Fruit fly (Drosophila melanogaster) whole organism: Measurements from ENCODE around the gene Acyp.

Source experiments
- CG8478 ChIP-seq: fragments of >200 bp; optimal IDR thresholded peaks from 2 replicates; lab custom pipeline; 2018; ENCODE audit warnings: inconsistent platforms
- Dll ChIP-seq: fragments of >200 bp; optimal IDR thresholded peaks from 2 replicates; lab custom pipeline; 2017
- EcR ChIP-seq, 2 experiments: fragments of >200 bp; optimal IDR thresholded peaks; 2 replicates each; lab custom pipeline; 2017; ENCODE audit warnings: missing biosample characterization in 2 of 2, missing genetic modification characterization in 2 of 2, missing genetic modification reagents in 2 of 2
- pan ChIP-seq: fragments of >200 bp; optimal IDR thresholded peaks from 2 replicates; lab custom pipeline; 2017
- psq ChIP-seq: fragments of >200 bp; optimal IDR thresholded peaks from 2 replicates; lab custom pipeline; 2017
- usp ChIP-seq: fragments of >200 bp; optimal IDR thresholded peaks from 2 replicates; lab custom pipeline; 2017; ENCODE audit warnings: missing biosample characterization, missing genetic modification characterization, mixed read lengths

The Acyp gene

DNA sequence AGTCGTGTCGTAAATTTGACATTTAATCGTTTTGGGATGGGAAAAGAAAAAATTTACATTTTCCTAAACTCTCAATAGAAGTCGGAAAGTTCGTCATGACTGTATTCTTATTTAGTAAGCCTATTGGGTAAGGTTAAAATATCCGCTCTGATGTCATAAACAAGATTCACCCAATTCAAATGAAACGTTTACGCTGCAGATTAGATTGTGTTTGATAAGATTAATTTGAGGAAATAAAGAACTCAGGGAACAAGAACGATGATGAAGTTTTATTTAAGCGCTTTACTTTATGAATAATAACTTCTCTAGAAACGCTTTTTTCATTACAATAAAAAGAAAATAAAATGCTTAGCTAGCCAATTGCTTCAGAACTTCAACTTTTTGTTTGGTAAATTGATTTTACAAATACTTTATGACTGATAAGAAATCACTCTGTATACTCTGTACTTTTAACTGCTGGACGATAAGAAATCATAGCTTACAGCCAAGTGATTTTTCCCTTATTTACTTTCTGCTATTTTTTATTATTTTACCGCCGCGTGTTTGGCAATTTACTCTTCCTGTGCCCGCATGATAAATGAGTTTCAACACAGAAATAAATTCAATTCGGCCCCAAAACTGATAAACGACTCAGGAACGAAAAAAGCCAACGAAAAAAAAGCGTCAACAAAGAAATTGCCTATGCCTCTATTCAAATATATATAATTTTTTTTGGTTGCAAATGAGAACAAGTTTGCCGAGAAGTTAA is 25.4 kb upstream of the Acyp start:
- no peak for TF ChIP-seq psq
- no peak for TF ChIP-seq usp (GFP tag; lab: Kevin White, UChicago)
- no peak for TF ChIP-seq pan
- no peak for TF ChIP-seq Dll (lab: Kevin White, UChicago)
- TF ChIP-seq EcR (GFP tag; optimal IDR thresholded peaks at IDR 0.05; lab: Kevin White, UChicago) = no peak
- TF ChIP-seq CG8478 (lab: Kevin White, UChicago) = no peak

DNA sequence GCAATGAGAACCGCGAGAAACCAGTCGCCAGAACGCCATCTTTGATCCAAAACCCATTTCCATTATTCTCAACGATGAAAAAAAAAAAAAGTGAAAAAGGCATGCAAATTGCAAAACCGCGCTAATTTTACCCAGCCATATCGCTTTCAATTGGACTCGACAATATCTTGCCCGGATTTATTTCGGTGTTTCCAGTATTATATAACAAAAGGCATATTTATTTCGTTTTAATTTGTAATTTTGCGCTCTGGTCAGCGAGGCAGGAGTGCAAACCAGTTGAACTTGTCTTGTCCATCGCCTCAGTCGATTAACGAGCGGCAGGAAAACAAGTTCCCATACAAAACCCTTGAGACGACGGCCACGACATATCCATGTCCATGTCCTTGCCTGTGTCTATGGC is 21.9 kb upstream of the Acyp start:
- no peak for TF ChIP-seq psq
- TF ChIP-seq EcR (GFP tag; optimal IDR thresholded peaks at IDR 0.05; lab: Kevin White, UChicago) = no peak
- no peak for TF ChIP-seq CG8478 (lab: Kevin White, UChicago)
- TF ChIP-seq pan = no peak
- TF ChIP-seq Dll (lab: Kevin White, UChicago) = no peak
- TF ChIP-seq usp (GFP tag; lab: Kevin White, UChicago) = no peak

dm6 chr2L:13892826-13893225 is 19.1 kb upstream of the Acyp start:
- TF ChIP-seq psq = no peak
- TF ChIP-seq usp (GFP tag; lab: Kevin White, UChicago) = no peak
- TF ChIP-seq EcR (GFP tag; optimal IDR thresholded peaks at IDR 0.05; lab: Kevin White, UChicago) = no peak

DNA sequence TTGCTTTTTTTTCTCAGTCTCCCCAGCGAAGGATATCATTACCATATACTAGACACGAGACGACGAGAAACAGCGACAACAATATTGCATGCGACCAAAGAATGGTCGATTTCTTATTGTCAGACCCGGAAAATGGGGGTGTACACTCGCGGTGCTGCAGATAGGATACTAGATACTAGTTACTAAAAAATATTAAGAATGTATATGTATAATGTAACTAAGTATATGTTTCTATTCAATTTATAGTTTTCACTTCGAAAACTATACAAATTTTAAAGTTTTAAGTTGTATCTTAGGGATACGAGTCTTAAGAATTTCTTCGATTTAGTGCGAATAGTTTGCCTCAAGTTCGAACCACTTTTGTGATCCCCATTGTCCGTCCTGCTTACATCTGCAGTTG is 18.4 kb upstream of the Acyp start:
- TF ChIP-seq psq = no peak
- no peak for TF ChIP-seq Dll (lab: Kevin White, UChicago)
- TF ChIP-seq EcR (GFP tag; optimal IDR thresholded peaks at IDR 0.05; lab: Kevin White, UChicago) = no peak
- TF ChIP-seq usp (GFP tag; lab: Kevin White, UChicago) = no peak
- TF ChIP-seq pan = no peak
- no peak for TF ChIP-seq CG8478 (lab: Kevin White, UChicago)

DNA sequence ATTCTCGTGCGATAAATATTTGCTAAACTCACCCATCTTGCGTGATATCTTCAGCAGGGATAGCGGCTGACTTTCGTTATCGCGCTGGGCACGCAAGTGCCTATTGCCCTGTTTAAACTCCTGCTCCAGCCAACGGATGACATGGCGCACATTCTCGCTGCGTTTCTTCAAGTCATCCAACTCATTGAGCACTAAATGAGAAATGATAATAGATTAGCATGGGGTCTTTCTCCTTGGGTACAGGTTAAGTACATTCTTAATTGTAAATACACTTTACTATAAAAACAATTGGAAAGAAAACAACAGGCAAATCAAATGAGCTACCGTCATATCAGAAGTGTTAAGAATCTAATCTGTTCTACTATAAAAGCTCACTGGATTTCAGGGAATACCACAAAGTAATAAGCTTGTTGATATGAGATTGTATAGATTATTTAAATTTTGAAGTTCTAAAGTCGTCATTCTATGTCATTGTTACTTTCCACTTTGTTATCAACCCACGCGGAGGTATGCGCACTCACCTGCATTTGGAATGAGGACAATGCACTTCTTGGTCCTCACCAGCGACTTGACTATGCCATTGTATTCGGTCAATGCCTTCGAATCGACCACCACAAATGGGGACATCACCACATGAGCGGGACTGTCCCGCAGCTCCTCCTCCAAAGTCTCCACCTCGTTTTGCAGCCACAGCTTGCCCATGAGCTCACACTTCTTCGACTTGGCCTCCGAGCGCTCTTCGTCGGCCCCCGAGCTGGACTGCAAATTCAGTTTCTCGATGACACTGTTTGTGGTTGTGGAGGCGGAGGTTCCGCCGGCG is 11.6 kb upstream of the Acyp start:
- TF ChIP-seq psq (no peak), pan (no peak), CG8478 (lab: Kevin White, UChicago) (no peak), usp (GFP tag; lab: Kevin White, UChicago) (no peak)

DNA sequence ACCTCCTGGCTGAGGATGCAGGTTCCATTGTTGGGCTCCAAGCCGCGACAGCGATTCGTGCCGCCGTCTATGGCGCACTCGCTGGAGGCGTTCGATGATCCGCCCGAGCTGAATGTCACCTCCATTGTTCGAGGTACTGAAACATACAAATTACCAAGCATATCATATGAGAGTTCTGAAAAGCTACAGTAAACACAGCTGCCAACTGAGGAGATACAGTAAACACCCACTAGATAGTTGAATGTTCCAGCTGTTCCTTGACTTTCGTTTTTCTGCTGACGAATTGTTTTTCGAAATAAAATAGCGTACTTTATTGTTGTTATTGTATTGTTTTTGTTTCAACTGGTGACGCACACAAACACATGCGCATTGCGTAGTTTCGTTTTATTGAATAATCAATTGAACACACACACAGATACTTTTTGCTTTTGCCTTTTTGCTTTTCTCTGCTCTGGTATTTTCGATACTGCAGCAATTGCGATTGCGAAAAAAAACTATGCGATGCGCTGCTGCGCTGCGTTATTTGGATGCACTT is 8.0 kb upstream of the Acyp start:
- TF ChIP-seq usp (GFP tag; lab: Kevin White, UChicago) = no peak
- TF ChIP-seq CG8478 (lab: Kevin White, UChicago) = no peak
- no peak for TF ChIP-seq EcR (GFP tag; optimal IDR thresholded peaks at IDR 0.05; lab: Kevin White, UChicago)
- TF ChIP-seq Dll (lab: Kevin White, UChicago) = no peak
- no peak for TF ChIP-seq pan
- TF ChIP-seq psq = no peak

- TF ChIP-seq EcR (GFP tag; optimal IDR thresholded peaks at IDR 0.05; lab: Kevin White, UChicago) (no peak), psq (no peak), pan (no peak), CG8478 (lab: Kevin White, UChicago) (no peak), usp (GFP tag; lab: Kevin White, UChicago) (no peak), Dll (lab: Kevin White, UChicago) (no peak)
Observed at dm6 chr2L:13904331-13904911, 7.5 kb upstream of the Acyp start, which contains the start of gene Smg5. Smg5 (minus strand) TSS chr2L:13904661.

dm6 chr2L:13905072-13905847 is 6.6 kb upstream of the Acyp start, which contains the start of gene Ance:
Ance (plus strand) TSS chr2L:13905645.
- TF ChIP-seq usp (GFP tag; lab: Kevin White, UChicago) = no peak

- TF ChIP-seq CG8478 (lab: Kevin White, UChicago) (no peak), psq (no peak), pan (no peak), EcR (GFP tag; optimal IDR thresholded peaks at IDR 0.05; lab: Kevin White, UChicago) (no peak), Dll (lab: Kevin White, UChicago) (no peak), usp (GFP tag; lab: Kevin White, UChicago) (no peak)
Observed at dm6 chr2L:13905848-13906585, 5.9 kb upstream of the Acyp start.

dm6 chr2L:13909033-13909432 is 2.9 kb upstream of the Acyp start, which contains the start of gene Ance-2:
Ance-2 (plus strand) TSS chr2L:13909333.
- TF ChIP-seq psq (no peak), CG8478 (lab: Kevin White, UChicago) (no peak), usp (GFP tag; lab: Kevin White, UChicago) (no peak), pan (no peak), Dll (lab: Kevin White, UChicago) (no peak), EcR (GFP tag; optimal IDR thresholded peaks at IDR 0.05; lab: Kevin White, UChicago) (no peak)

dm6 chr2L:13914425-13914824 is 2.5 kb downstream of the Acyp start, which contains the start of gene Ance-3:
Ance-3 (plus strand) TSS chr2L:13914725.
- no peak for TF ChIP-seq CG8478 (lab: Kevin White, UChicago)
- TF ChIP-seq usp (GFP tag; lab: Kevin White, UChicago) = no peak
- no peak for TF ChIP-seq EcR (GFP tag; optimal IDR thresholded peaks at IDR 0.05; lab: Kevin White, UChicago)
- TF ChIP-seq psq = no peak
- no peak for TF ChIP-seq pan
- no peak for TF ChIP-seq Dll (lab: Kevin White, UChicago)
